Worm (Caenorhabditis elegans) whole organism, L4 larva: ENCODE results near the gene F48B9.3.

Experiments used
- aly-2 ChIP-seq: sonication (generic microtip); optimal IDR thresholded peaks from 2 replicates; lab custom pipeline; 2018; ENCODE audit warnings: missing biosample characterization, missing genetic modification characterization
- ama-1 ChIP-seq: fragments of 150-350 bp; optimal IDR thresholded peaks from 2 replicates; lab custom pipeline; 2014; ENCODE audit warnings: inconsistent platforms, mixed read lengths

- TF ChIP-seq aly-2 (no peak), ama-1 (lab: Kevin White, UChicago) (no peak)
Observed at ce11 chrX:2145629-2146028, 19.2 kb upstream of the F48B9.3 start, which contains the start of gene dpy-3.
